Worm (Caenorhabditis elegans): ENCODE data around the gene cam-1.

DNA sequence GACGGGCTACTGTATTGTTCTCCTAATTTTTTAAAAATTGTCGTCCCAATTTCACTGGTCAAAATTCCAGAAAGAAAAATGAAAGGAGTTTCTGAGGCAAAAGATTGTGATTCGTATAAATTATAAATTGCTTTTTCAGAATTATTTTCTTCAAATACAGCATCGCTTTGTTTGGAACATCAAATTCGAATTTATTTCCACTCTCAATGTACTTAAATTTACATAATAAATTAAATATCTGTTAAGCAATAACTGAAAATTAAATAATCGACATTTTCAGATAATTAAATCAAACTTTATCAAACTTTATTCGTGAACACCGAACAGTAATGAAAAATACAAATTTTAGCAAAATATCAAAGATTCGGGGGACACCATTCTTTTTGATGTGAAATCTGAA, 35.4 kb downstream of the cam-1 start:
- TF ChIP-seq hlh-8 (tag; optimal IDR thresholded peaks at IDR 0.05) (no peak), eyg-1 (tag; optimal IDR thresholded peaks at IDR 0.05) (no peak), tbx-2 (tag; optimal IDR thresholded peaks at IDR 0.05) (no peak), dmd-4 (tag; optimal IDR thresholded peaks at IDR 0.05; ENCODE audit: borderline replicate concordance) (no peak), pha-4 (tag; optimal IDR thresholded peaks at IDR 0.05) (no peak), pqm-1 (tag; optimal IDR thresholded peaks at IDR 0.05) (no peak), ahr-1 (tag; optimal IDR thresholded peaks at IDR 0.05) (no peak), hlh-30 (tag; optimal IDR thresholded peaks at IDR 0.05; ENCODE audit: insufficient read depth) (no peak), F13H6.1 (tag; optimal IDR thresholded peaks at IDR 0.05) (no peak), fkh-6 (tag; optimal IDR thresholded peaks at IDR 0.05) (no peak), ama-1 (optimal IDR thresholded peaks at IDR 0.05) (no peak), zip-5 (tag; optimal IDR thresholded peaks at IDR 0.05) (no peak), ceh-14 (tag; optimal IDR thresholded peaks at IDR 0.05) (no peak)
